Fruit fly (Drosophila melanogaster): ENCODE measurements around the gene Rpn9.

DNA sequence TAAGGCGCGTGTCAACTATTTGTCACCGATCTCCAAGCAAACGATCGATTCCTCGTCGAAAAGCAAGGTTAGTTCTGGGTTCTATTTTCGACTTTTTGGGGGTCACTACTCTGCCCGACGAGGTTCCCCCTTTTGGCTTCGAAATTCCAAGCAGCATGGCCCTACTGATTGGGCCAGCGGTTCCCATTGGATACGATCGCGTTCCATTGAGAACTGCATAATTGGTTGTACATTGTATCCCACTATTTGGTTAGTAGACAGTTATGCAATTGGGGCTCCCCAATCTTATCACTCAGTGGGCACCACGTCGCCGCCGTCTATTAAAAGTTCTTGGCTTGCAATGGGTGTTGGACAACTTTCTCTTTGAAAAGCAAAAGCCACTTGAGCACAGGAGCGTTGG is 509 bp upstream of the Rpn9 start:
- TF ChIP-seq CG11617 (GFP tag; optimal IDR thresholded peaks at IDR 0.05) (no peak), kay (GFP tag; ENCODE audit: borderline replicate concordance) (no peak), cic (GFP tag; optimal IDR thresholded peaks at IDR 0.05) (no peak), toe (GFP tag; optimal IDR thresholded peaks at IDR 0.05) (no peak), CG7101 (tag; optimal IDR thresholded peaks at IDR 0.05) (no peak), CG5204 (GFP tag; optimal IDR thresholded peaks at IDR 0.05) (no peak), tj (GFP tag; optimal IDR thresholded peaks at IDR 0.05) (no peak), Hr96 (GFP tag; optimal IDR thresholded peaks at IDR 0.05) (no peak)

Measured in whole organism, adult.